Worm (Caenorhabditis elegans): ENCODE data around the gene ins-17.
A peak's percentile ranks its signal among the peaks of the same experiment; 100 is the strongest.

Gene ins-17

DNA sequence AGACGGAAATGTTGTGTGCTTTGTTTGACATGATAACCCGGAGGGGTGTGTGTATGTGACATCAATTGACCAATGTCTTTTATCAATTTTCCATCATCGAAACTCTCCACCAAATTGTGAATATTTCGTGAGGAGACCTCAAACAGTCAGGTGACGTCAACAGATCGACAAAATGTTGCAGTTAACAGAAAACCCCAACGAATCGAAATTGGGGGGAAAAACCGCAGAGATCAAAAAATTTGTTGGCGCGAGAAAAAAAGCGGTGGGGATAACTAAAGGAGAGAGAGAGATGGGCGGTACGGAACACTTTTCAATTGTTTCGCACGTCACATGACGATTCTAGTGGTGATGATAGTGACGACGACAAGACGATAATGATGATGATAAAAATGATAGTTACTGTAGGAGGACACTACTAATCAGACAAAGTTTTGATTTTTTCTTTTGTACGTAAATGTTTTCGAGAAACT lies 17.2 kb upstream of the ins-17 start (continued):
- TF ChIP-seq xnd-1 (tag; optimal IDR thresholded peaks at IDR 0.05): no peak
- no peak for TF ChIP-seq B0261.1 (tag; optimal IDR thresholded peaks at IDR 0.05)
- no peak for TF ChIP-seq ceh-58 (GFP tag; IDR thresholded peaks at IDR 0.05)
- peak; percentile 83 for TF ChIP-seq atf-7 (tag; optimal IDR thresholded peaks at IDR 0.05)
- TF ChIP-seq lsl-1 (GFP tag; optimal IDR thresholded peaks at IDR 0.05): no peak
- TF ChIP-seq snpc-1.1 (tag; optimal IDR thresholded peaks at IDR 0.05; ENCODE audit: insufficient read depth): no peak
- no peak for TF ChIP-seq gei-17 (GFP tag; optimal IDR thresholded peaks at IDR 0.05)
- no peak for TF ChIP-seq him-1 (tag; optimal IDR thresholded peaks at IDR 0.05)
- TF ChIP-seq mxl-1 (tag; optimal IDR thresholded peaks at IDR 0.05): no peak
- no peak for TF ChIP-seq K12H6.12 (tag; optimal IDR thresholded peaks at IDR 0.05)
- TF ChIP-seq sea-2 (GFP tag; IDR thresholded peaks at IDR 0.05): no peak
- no peak for TF ChIP-seq nhr-27 (tag; optimal IDR thresholded peaks at IDR 0.05)
- no peak for TF ChIP-seq rcor-1 (GFP tag; IDR thresholded peaks at IDR 0.05)
- TF ChIP-seq nfya-1 (tag; optimal IDR thresholded peaks at IDR 0.05; ENCODE audit: borderline replicate concordance, insufficient read depth): no peak
- peak; percentile 65 for TF ChIP-seq ztf-26 (tag; optimal IDR thresholded peaks at IDR 0.05)
- TF ChIP-seq mcd-1 (GFP tag; IDR thresholded peaks at IDR 0.05): no peak
- peak; percentile 48 for TF ChIP-seq attf-5 (GFP tag; optimal IDR thresholded peaks at IDR 0.05)
- no peak for TF ChIP-seq hlh-12 (tag; optimal IDR thresholded peaks at IDR 0.05)
- TF ChIP-seq snpc-4 (GFP tag; optimal IDR thresholded peaks at IDR 0.05): no peak
- TF ChIP-seq snpc-4 (tag; optimal IDR thresholded peaks at IDR 0.05): peak in 1 of 4 experiments; percentile 20
- peak; percentile 16 for TF ChIP-seq tbp1 (GFP tag; optimal IDR thresholded peaks at IDR 0.05)
- no peak for TF ChIP-seq aptf-3 (GFP tag; IDR thresholded peaks at IDR 0.05)
- no peak for TF ChIP-seq sdz-38 (tag; optimal IDR thresholded peaks at IDR 0.05)
- no peak for TF ChIP-seq Y95B8A.8 (GFP tag; IDR thresholded peaks at IDR 0.05)
- TF ChIP-seq hrde-1 (tag; optimal IDR thresholded peaks at IDR 0.05; ENCODE audit: borderline replicate concordance): no peak
- TF ChIP-seq F10E7.11 (tag; optimal IDR thresholded peaks at IDR 0.05): no peak
- TF ChIP-seq F49E8.2 (tag; optimal IDR thresholded peaks at IDR 0.05; ENCODE audit: insufficient read depth): no peak
- TF ChIP-seq somi-1 (GFP tag; optimal IDR thresholded peaks at IDR 0.05): peak; percentile 67
- no peak for TF ChIP-seq attf-3 (GFP tag; conservative IDR thresholded peaks at IDR 0.05)
- TF ChIP-seq nfya-2 (GFP tag; IDR thresholded peaks at IDR 0.05): no peak
- TF ChIP-seq chd-7 (tag; optimal IDR thresholded peaks at IDR 0.05): peak; percentile 13
- TF ChIP-seq ztf-18 (tag; optimal IDR thresholded peaks at IDR 0.05): no peak
- TF ChIP-seq dpl-1 (GFP tag; optimal IDR thresholded peaks at IDR 0.05): no peak
- TF ChIP-seq Y53F4B.3 (GFP tag; IDR thresholded peaks at IDR 0.05): no peak
- no peak for TF ChIP-seq F39B2.1 (GFP tag; IDR thresholded peaks at IDR 0.05)
- no peak for TF ChIP-seq zim-3 (tag; optimal IDR thresholded peaks at IDR 0.05)
- TF ChIP-seq lsy-27 (tag; optimal IDR thresholded peaks at IDR 0.05; ENCODE audit: borderline replicate concordance, insufficient read depth): no peak
- TF ChIP-seq egl-44 (GFP tag; IDR thresholded peaks at IDR 0.05): no peak
- no peak for TF ChIP-seq F52B5.7 (tag; optimal IDR thresholded peaks at IDR 0.05)
- TF ChIP-seq F33H1.4 (GFP tag; IDR thresholded peaks at IDR 0.05): no peak
- TF ChIP-seq akir-1 (GFP tag; optimal IDR thresholded peaks at IDR 0.05): no peak
- no peak for TF ChIP-seq ceh-40 (GFP tag; IDR thresholded peaks at IDR 0.05)
- TF ChIP-seq let-607 (tag; optimal IDR thresholded peaks at IDR 0.05): no peak
- TF ChIP-seq ama-1 (optimal IDR thresholded peaks at IDR 0.05): no peak
- TF ChIP-seq ama-1 (GFP tag; optimal IDR thresholded peaks at IDR 0.05): no peak
- TF ChIP-seq tlf-1 (GFP tag; optimal IDR thresholded peaks at IDR 0.05): no peak
- no peak for TF ChIP-seq nfyb-1 (GFP tag; IDR thresholded peaks at IDR 0.05)
- no peak for TF ChIP-seq Y67H2A.10 (GFP tag; conservative IDR thresholded peaks at IDR 0.05)
- TF ChIP-seq ztf-28 (GFP tag; IDR thresholded peaks at IDR 0.05): no peak
- no peak for TF ChIP-seq bed-1 (GFP tag; IDR thresholded peaks at IDR 0.05)

Data from whole organism, young adult.